Fruit fly (Drosophila melanogaster) whole organism, wandering third instar larva: ENCODE measurements around the gene gt.

ENCODE experiments used
- Dfd ChIP-seq: fragments of >200 bp; optimal IDR thresholded peaks from 2 replicates; lab custom pipeline; 2017; ENCODE audit warnings: missing biosample characterization, missing genetic modification characterization
- HLH106 ChIP-seq: fragments of 200-800 bp; optimal IDR thresholded peaks from 3 replicates; lab custom pipeline; 2019; ENCODE audit warnings: missing biosample characterization, mild to moderate bottlenecking, missing genetic modification characterization, moderate library complexity
- Hr78 ChIP-seq: fragments of >200 bp; optimal IDR thresholded peaks from 2 replicates; lab custom pipeline; 2017; ENCODE audit warnings: missing biosample characterization, missing genetic modification characterization
- Mio ChIP-seq: sonication (Bioruptor generic); optimal IDR thresholded peaks from 2 replicates; lab custom pipeline; 2016; ENCODE audit warnings: missing biosample characterization, missing genetic modification characterization
- N ChIP-seq: fragments of >200 bp; optimal IDR thresholded peaks from 2 replicates; lab custom pipeline; 2018; ENCODE audit warnings: missing biosample characterization, missing external identifiers, missing genetic modification characterization
- brk ChIP-seq: fragments of 200-800 bp; sonication (Bioruptor generic); optimal IDR thresholded peaks from 2 replicates; lab custom pipeline; 2016; ENCODE audit warnings: missing biosample characterization, mild to moderate bottlenecking, missing genetic modification characterization
- psq ChIP-seq: fragments of 200-800 bp; sonication (Bioruptor generic); optimal IDR thresholded peaks from 3 replicates; lab custom pipeline; 2017; ENCODE audit warnings: missing biosample characterization, mild to moderate bottlenecking, missing genetic modification characterization, moderate library complexity

- TF ChIP-seq Hr78 (GFP tag; lab: Kevin White, UChicago): no peak
- TF ChIP-seq Mio (GFP tag; lab: Kevin White, UChicago): no peak
- TF ChIP-seq N (GFP tag; lab: Kevin White, UChicago): no peak
- no peak for TF ChIP-seq brk (GFP tag; lab: Kevin White, UChicago)
- TF ChIP-seq HLH106 (tag; lab: Kevin White, UChicago): no peak
- no peak for TF ChIP-seq Dfd (GFP tag; lab: Kevin White, UChicago)
- TF ChIP-seq psq: no peak
Measured at dm6 chrX:2469843-2470442, 41.2 kb upstream of the gt start, which contains the start of gene boi.
